Fruit fly (Drosophila melanogaster) whole organism, embryonic: Measurements from ENCODE around the gene msd1.

Experiments used
- Antp ChIP-seq: fragments of 200-800 bp; sonication (Bioruptor generic); optimal IDR thresholded peaks from 3 replicates; lab custom pipeline; 2016; ENCODE audit warnings: missing biosample characterization, missing genetic modification characterization
- B-H1 ChIP-seq: fragments of 200-800 bp; sonication (Bioruptor generic); IDR thresholded peaks from 3 replicates; pipeline ENCODE4 v1.3.6; 2022; ENCODE audit warnings: missing biosample characterization, missing genetic modification characterization
- Bdp1 ChIP-seq: fragments of 200-800 bp; sonication (Bioruptor generic); optimal IDR thresholded peaks from 3 replicates; lab custom pipeline; 2016; ENCODE audit warnings: missing biosample characterization, missing genetic modification characterization
- Bteb2 ChIP-seq: fragments of 200-800 bp; sonication (Bioruptor generic); optimal IDR thresholded peaks from 2 replicates; lab custom pipeline; 2016; ENCODE audit warnings: missing biosample characterization, missing genetic modification characterization
- CG10209 ChIP-seq: fragments of 200-800 bp; sonication (Bioruptor generic); optimal IDR thresholded peaks from 3 replicates; lab custom pipeline; 2017; ENCODE audit warnings: missing biosample characterization, mild to moderate bottlenecking, missing genetic modification characterization, missing genetic modification reagents
- CG10431 ChIP-seq: fragments of 200-800 bp; sonication (Bioruptor generic); optimal IDR thresholded peaks from 3 replicates; lab custom pipeline; 2018; ENCODE audit warnings: missing biosample characterization, mild to moderate bottlenecking, missing genetic modification characterization
- CG10654 ChIP-seq: fragments of 200-800 bp; sonication (Bioruptor generic); optimal IDR thresholded peaks from 2 replicates; lab custom pipeline; 2016; ENCODE audit warnings: missing biosample characterization, missing genetic modification characterization
- CG11093 ChIP-seq: fragments of 200-800 bp; sonication (Bioruptor generic); IDR thresholded peaks from 3 replicates; pipeline ENCODE4 v1.3.6; 2022; ENCODE audit warnings: missing biosample characterization, missing genetic modification characterization
- CG12659 ChIP-seq: fragments of 200-800 bp; sonication (Bioruptor generic); optimal IDR thresholded peaks from 3 replicates; lab custom pipeline; 2017; ENCODE audit warnings: mild to moderate bottlenecking, missing biosample characterization, missing genetic modification reagents, missing genetic modification characterization
- CG13287 ChIP-seq: fragments of 200-800 bp; sonication (Bioruptor generic); IDR thresholded peaks from 2 replicates; pipeline ENCODE4 v1.3.6; 2022; ENCODE audit warnings: missing biosample characterization, missing genetic modification characterization; ENCODE audit not compliant: partially characterized antibody
- CG1603 ChIP-seq: fragments of 200-800 bp; sonication (Bioruptor generic); optimal IDR thresholded peaks from 2 replicates; lab custom pipeline; 2019; ENCODE audit warnings: missing biosample characterization, mild to moderate bottlenecking, missing genetic modification characterization, moderate library complexity
- CG17186 ChIP-seq: fragments of 200-800 bp; sonication (Bioruptor generic); optimal IDR thresholded peaks from 3 replicates; lab custom pipeline; 2017; ENCODE audit warnings: missing biosample characterization, missing genetic modification reagents, missing genetic modification characterization
- CG17328 ChIP-seq: fragments of 200-800 bp; sonication (Bioruptor generic); IDR thresholded peaks from 2 replicates; pipeline ENCODE4 v1.3.6; 2022; ENCODE audit warnings: missing biosample characterization, missing genetic modification characterization
- CG17802 ChIP-seq: fragments of 200-800 bp; sonication (Bioruptor generic); optimal IDR thresholded peaks from 2 replicates; lab custom pipeline; 2018; ENCODE audit warnings: missing biosample characterization, mild to moderate bottlenecking, missing genetic modification characterization, moderate library complexity
- CG2116 ChIP-seq: fragments of 200-800 bp; sonication (Bioruptor generic); optimal IDR thresholded peaks from 3 replicates; lab custom pipeline; 2018; ENCODE audit warnings: missing biosample characterization, mild to moderate bottlenecking, missing genetic modification characterization
- CG2129 ChIP-seq: fragments of 200-800 bp; sonication (Bioruptor generic); IDR thresholded peaks from 2 replicates; pipeline ENCODE4 v1.3.6; 2022; ENCODE audit warnings: missing biosample characterization, missing genetic modification characterization; ENCODE audit not compliant: partially characterized antibody
- CG31441 ChIP-seq: fragments of 200-800 bp; sonication (Bioruptor generic); IDR thresholded peaks from 2 replicates; pipeline ENCODE4 v1.3.6; 2022; ENCODE audit warnings: missing biosample characterization, missing genetic modification characterization
- CG6254 ChIP-seq: fragments of 200-800 bp; sonication (Bioruptor generic); optimal IDR thresholded peaks from 3 replicates; lab custom pipeline; 2017; ENCODE audit warnings: mild to moderate bottlenecking, missing biosample characterization, missing genetic modification reagents, missing genetic modification characterization
- CG6272 ChIP-seq: fragments of 200-800 bp; sonication (Bioruptor generic); IDR thresholded peaks from 2 replicates; pipeline ENCODE4 v1.3.6; 2022; ENCODE audit warnings: missing biosample characterization, missing genetic modification characterization
- CG6689 ChIP-seq: fragments of 200-800 bp; sonication (Bioruptor generic); IDR thresholded peaks from 2 replicates; pipeline ENCODE4 v1.3.6; 2022; ENCODE audit warnings: missing biosample characterization, missing genetic modification characterization
- CG7271 ChIP-seq: fragments of 200-800 bp; sonication (Bioruptor generic); optimal IDR thresholded peaks from 2 replicates; lab custom pipeline; 2018; ENCODE audit warnings: missing biosample characterization, mild to moderate bottlenecking, missing genetic modification characterization, moderate library complexity
- CTCF ChIP-seq: fragments of 200-800 bp; sonication (Bioruptor generic); optimal IDR thresholded peaks from 2 replicates; lab custom pipeline; 2017; ENCODE audit warnings: missing biosample characterization, mild to moderate bottlenecking, missing genetic modification characterization, moderate library complexity
- Doc3 ChIP-seq: fragments of 200-800 bp; sonication (Bioruptor generic); IDR thresholded peaks from 3 replicates; pipeline ENCODE4 v1.3.6; 2022; ENCODE audit warnings: missing biosample characterization, missing genetic modification characterization; ENCODE audit not compliant: partially characterized antibody
- H2.0 ChIP-seq: fragments of 200-800 bp; sonication (Bioruptor generic); IDR thresholded peaks from 2 replicates; pipeline ENCODE4 v1.3.6; 2022; ENCODE audit warnings: missing biosample characterization, missing genetic modification characterization
- Hmx ChIP-seq: fragments of 200-800 bp; sonication (Bioruptor generic); optimal IDR thresholded peaks from 2 replicates; lab custom pipeline; 2016; ENCODE audit warnings: missing biosample characterization, missing genetic modification characterization
- Hr39 ChIP-seq: fragments of >200 bp; optimal IDR thresholded peaks from 2 replicates; lab custom pipeline; 2017
- Jarid2 ChIP-seq: fragments of 200-800 bp; sonication (Bioruptor generic); optimal IDR thresholded peaks from 3 replicates; lab custom pipeline; 2017; ENCODE audit warnings: mild to moderate bottlenecking, missing biosample characterization, missing genetic modification reagents, missing genetic modification characterization
- NFAT ChIP-seq: fragments of 200-800 bp; sonication (Bioruptor generic); IDR thresholded peaks from 2 replicates; pipeline ENCODE4 v1.3.6; 2022; ENCODE audit warnings: missing biosample characterization, missing genetic modification characterization
- Neu2 ChIP-seq: fragments of 200-800 bp; sonication (Bioruptor generic); optimal IDR thresholded peaks from 3 replicates; lab custom pipeline; 2016; ENCODE audit warnings: missing biosample characterization, missing genetic modification characterization, borderline replicate concordance
- Oli ChIP-seq: fragments of 200-800 bp; sonication (Bioruptor generic); optimal IDR thresholded peaks from 2 replicates; lab custom pipeline; 2018; ENCODE audit warnings: missing biosample characterization, mild to moderate bottlenecking, missing genetic modification characterization, moderate library complexity
- Poxn ChIP-seq: fragments of 200-800 bp; sonication (Bioruptor generic); IDR thresholded peaks from 2 replicates; pipeline ENCODE4 v1.3.6; 2022; ENCODE audit warnings: missing biosample characterization, missing genetic modification characterization
- YL-1 ChIP-seq: fragments of 200-800 bp; sonication (Bioruptor generic); optimal IDR thresholded peaks from 3 replicates; lab custom pipeline; 2017; ENCODE audit warnings: missing biosample characterization, mild to moderate bottlenecking, missing genetic modification characterization
- ab ChIP-seq: fragments of 200-800 bp; sonication (Bioruptor generic); optimal IDR thresholded peaks from 2 replicates; lab custom pipeline; 2016; ENCODE audit warnings: missing biosample characterization, missing genetic modification characterization
- bcd ChIP-seq: fragments of 200-800 bp; sonication (Bioruptor generic); optimal IDR thresholded peaks from 2 replicates; lab custom pipeline; 2017; ENCODE audit warnings: missing biosample characterization, mild to moderate bottlenecking, missing genetic modification characterization
- btn ChIP-seq: fragments of 200-800 bp; sonication (Bioruptor generic); optimal IDR thresholded peaks from 2 replicates; lab custom pipeline; 2016; ENCODE audit warnings: missing biosample characterization, missing genetic modification characterization
- dan ChIP-seq: fragments of 200-800 bp; sonication (Bioruptor generic); IDR thresholded peaks from 2 replicates; pipeline ENCODE4 v1.3.6; 2022; ENCODE audit warnings: missing biosample characterization, missing genetic modification characterization
- esg ChIP-seq: fragments of 200-800 bp; sonication (Bioruptor generic); conservative IDR thresholded peaks from 2 replicates; pipeline ENCODE4 v1.3.6; 2022; ENCODE audit warnings: missing biosample characterization, missing genetic modification characterization
- fd102C ChIP-seq: fragments of 200-800 bp; sonication (Bioruptor generic); optimal IDR thresholded peaks from 2 replicates; lab custom pipeline; 2018; ENCODE audit warnings: missing biosample characterization, mild to moderate bottlenecking, missing genetic modification characterization, moderate library complexity
- fd64A ChIP-seq: fragments of 200-800 bp; sonication (Bioruptor generic); optimal IDR thresholded peaks from 3 replicates; lab custom pipeline; 2018; ENCODE audit warnings: missing biosample characterization, mild to moderate bottlenecking, missing genetic modification characterization
- fd96Cb ChIP-seq: fragments of 200-800 bp; sonication (Bioruptor generic); optimal IDR thresholded peaks from 2 replicates; lab custom pipeline; 2018; ENCODE audit warnings: missing biosample characterization, mild to moderate bottlenecking, missing genetic modification characterization, moderate library complexity
- ftz-f1 ChIP-seq: fragments of 200-800 bp; sonication (Bioruptor generic); optimal IDR thresholded peaks from 2 replicates; lab custom pipeline; 2016; ENCODE audit warnings: missing biosample characterization, missing genetic modification characterization
- gem ChIP-seq: fragments of 200-800 bp; sonication (Bioruptor generic); optimal IDR thresholded peaks from 2 replicates; lab custom pipeline; 2019; ENCODE audit warnings: missing biosample characterization, mild to moderate bottlenecking, missing genetic modification characterization, moderate library complexity
- gro ChIP-seq: fragments of 200-800 bp; sonication (Bioruptor generic); optimal IDR thresholded peaks from 2 replicates; lab custom pipeline; 2016; ENCODE audit warnings: missing biosample characterization, missing genetic modification characterization
- gsb-n ChIP-seq: fragments of 200-800 bp; sonication (Bioruptor generic); optimal IDR thresholded peaks from 3 replicates; lab custom pipeline; 2018; ENCODE audit warnings: missing biosample characterization, mild to moderate bottlenecking, missing genetic modification characterization
- hbn ChIP-seq: fragments of 200-800 bp; sonication (Bioruptor generic); IDR thresholded peaks from 2 replicates; pipeline ENCODE4 v1.3.6; 2022; ENCODE audit warnings: missing biosample characterization, missing genetic modification characterization; ENCODE audit not compliant: partially characterized antibody
- knrl ChIP-seq: fragments of 200-800 bp; sonication (Bioruptor generic); IDR thresholded peaks from 3 replicates; pipeline ENCODE4 v1.3.6; 2022; ENCODE audit warnings: missing biosample characterization, missing genetic modification characterization; ENCODE audit not compliant: partially characterized antibody
- lilli ChIP-seq: fragments of 200-800 bp; sonication (Bioruptor generic); optimal IDR thresholded peaks from 3 replicates; lab custom pipeline; 2016; ENCODE audit warnings: missing biosample characterization, missing genetic modification characterization
- nerfin-1 ChIP-seq: fragments of 200-800 bp; sonication (Bioruptor generic); optimal IDR thresholded peaks from 3 replicates; lab custom pipeline; 2019; ENCODE audit warnings: missing biosample characterization, mild to moderate bottlenecking, missing genetic modification characterization, moderate library complexity
- sim ChIP-seq: fragments of 200-800 bp; sonication (Bioruptor generic); IDR thresholded peaks from 2 replicates; pipeline ENCODE4 v1.3.6; 2022; ENCODE audit warnings: missing biosample characterization, missing genetic modification characterization
- ttk ChIP-seq: fragments of 200-800 bp; sonication (Bioruptor generic); IDR thresholded peaks from 2 replicates; pipeline ENCODE4 v2.1.2; 2022; ENCODE audit warnings: missing biosample characterization, missing genetic modification characterization
- zen ChIP-seq: fragments of 200-800 bp; sonication (Bioruptor generic); optimal IDR thresholded peaks from 3 replicates; lab custom pipeline; 2018; ENCODE audit warnings: missing biosample characterization, mild to moderate bottlenecking, missing genetic modification characterization, moderate library complexity

The msd1 gene

DNA sequence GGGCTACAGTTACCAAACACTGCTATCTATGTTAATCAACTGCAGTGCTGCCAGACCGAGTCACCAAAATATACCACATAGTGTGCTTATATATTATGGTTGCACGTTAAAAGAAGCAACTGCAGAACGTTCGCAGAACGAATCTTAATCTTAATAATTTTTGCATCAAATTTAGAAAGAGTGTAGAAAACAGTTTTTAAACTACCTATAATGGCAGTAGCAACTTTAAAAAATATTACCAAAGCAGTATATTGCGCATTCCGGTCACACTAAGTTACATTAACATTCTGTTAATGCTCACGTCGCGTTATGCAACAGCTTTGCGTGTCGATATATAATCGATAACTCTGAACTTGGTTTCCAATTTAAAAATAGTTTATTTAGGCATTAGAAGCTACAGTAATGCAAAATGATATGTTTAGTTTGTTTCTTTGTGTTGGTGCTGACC, 10.6 kb downstream of the msd1 start, which contains the start of gene indra (continued):
- TF ChIP-seq ftz-f1 (GFP tag; lab: Kevin White, UChicago): no peak
- TF ChIP-seq CG6272 (GFP tag; lab: Robert Waterston, UW): no peak
- TF ChIP-seq Poxn (GFP tag; lab: Robert Waterston, UW): no peak
- TF ChIP-seq Doc3 (GFP tag; lab: Robert Waterston, UW): peak; percentile 41; the same call in 2 of the 3 replicates
- peak; percentile 61 for TF ChIP-seq Antp
- peak; percentile 55 for TF ChIP-seq CG17328
- peak; percentile 33; the same call in 1 of the 3 replicates for TF ChIP-seq knrl (GFP tag; lab: Robert Waterston, UW)
- no peak for TF ChIP-seq btn
- TF ChIP-seq gsb-n: no peak
- no peak for TF ChIP-seq NFAT (GFP tag; lab: Robert Waterston, UW)
- no peak for TF ChIP-seq CG6254 (GFP tag; lab: Kevin White, UChicago)
- TF ChIP-seq zen (tag; lab: Kevin White, UChicago): peak; percentile 46
- no peak for TF ChIP-seq sim (GFP tag; lab: Robert Waterston, UW)
- peak; percentile 96 for TF ChIP-seq YL-1 (GFP tag; lab: Kevin White, UChicago)
- peak; percentile 24 for TF ChIP-seq CG7271 (tag; lab: Kevin White, UChicago)
- no peak for TF ChIP-seq fd102C
- no peak for TF ChIP-seq CG2129
- no peak for TF ChIP-seq CG10431 (GFP tag; lab: Kevin White, UChicago)
- peak; percentile 85 for TF ChIP-seq lilli (GFP tag; lab: Kevin White, UChicago)
- peak; percentile 81 for TF ChIP-seq CG12659
- no peak for TF ChIP-seq ttk (GFP tag; lab: Robert Waterston, UW)
- peak; percentile 37 for TF ChIP-seq gro (GFP tag; lab: Kevin White, UChicago)
- TF ChIP-seq CG10209 (GFP tag; lab: Kevin White, UChicago): peak; percentile 10
- TF ChIP-seq esg (GFP tag; lab: Robert Waterston, UW): peak; percentile 32; the same call in 1 of the 2 replicates
- no peak for TF ChIP-seq Neu2 (GFP tag; lab: Kevin White, UChicago)
- no peak for TF ChIP-seq CG11093 (GFP tag; lab: Robert Waterston, UW)
- TF ChIP-seq nerfin-1 (tag; lab: Kevin White, UChicago): peak; percentile 33
- TF ChIP-seq fd64A: no peak
- no peak for TF ChIP-seq dan (GFP tag; lab: Robert Waterston, UW)
- no peak for TF ChIP-seq H2.0
- TF ChIP-seq Jarid2 (GFP tag; lab: Kevin White, UChicago): no peak
- no peak for TF ChIP-seq Oli (tag; lab: Kevin White, UChicago)
- peak; percentile 21 for TF ChIP-seq ab (GFP tag; lab: Kevin White, UChicago)
- no peak for TF ChIP-seq Hr39 (lab: Kevin White, UChicago)
- peak; percentile 56; the same call in 1 of the 2 replicates for TF ChIP-seq CG6689
- peak; percentile 48 for TF ChIP-seq CG10654
- TF ChIP-seq CG13287: peak; percentile 67; the same call in 1 of the 2 replicates
- no peak for TF ChIP-seq CTCF
- peak; percentile 61 for TF ChIP-seq Bteb2 (GFP tag; lab: Kevin White, UChicago)
- peak; percentile 97 for TF ChIP-seq CG2116 (GFP tag; lab: Kevin White, UChicago)
- TF ChIP-seq gem (tag; lab: Kevin White, UChicago): peak; percentile 73
- TF ChIP-seq hbn (GFP tag; lab: Robert Waterston, UW): peak; percentile 50; the same call in 1 of the 2 replicates
- no peak for TF ChIP-seq CG17802 (tag; lab: Kevin White, UChicago)
- TF ChIP-seq bcd (GFP tag; lab: Kevin White, UChicago): no peak
- peak; percentile 77 for TF ChIP-seq CG17186 (GFP tag; lab: Kevin White, UChicago)
- no peak; the same call in 1 of the 2 replicates for TF ChIP-seq CG31441 (GFP tag; lab: Robert Waterston, UW)
- TF ChIP-seq fd96Cb: peak; percentile 38
- no peak for TF ChIP-seq B-H1 (GFP tag; lab: Robert Waterston, UW)
- peak; percentile 27 for TF ChIP-seq CG1603 (tag; lab: Kevin White, UChicago)
- TF ChIP-seq Bdp1 (GFP tag; lab: Kevin White, UChicago): peak; percentile 20
- no peak for TF ChIP-seq Hmx
